Fruit fly (Drosophila melanogaster): ENCODE measurements around the gene ScsbetaG.

The ScsbetaG gene

dm6 chr3L:5554377-5554776 lies 9.1 kb downstream of the ScsbetaG start (continued):
- TF ChIP-seq chinmo (GFP tag; IDR thresholded peaks at IDR 0.05; ENCODE audit: partially characterized antibody) (peak; percentile 56; the same call in 1 of the 4 replicates), ara (GFP tag; IDR thresholded peaks at IDR 0.05) (peak; percentile 55; the same call in 1 of the 2 replicates), NfI (GFP tag; optimal IDR thresholded peaks at IDR 0.05) (peak; percentile 60), lilli (GFP tag; optimal IDR thresholded peaks at IDR 0.05) (peak; percentile 56), CG15073 (GFP tag; optimal IDR thresholded peaks at IDR 0.05) (no peak), otp (GFP tag; IDR thresholded peaks at IDR 0.05) (no peak), cg (GFP tag; optimal IDR thresholded peaks at IDR 0.05) (no peak), CG4820 (GFP tag; optimal IDR thresholded peaks at IDR 0.05) (peak; percentile 12), Gsc (GFP tag; IDR thresholded peaks at IDR 0.05) (no peak), emc (GFP tag; optimal IDR thresholded peaks at IDR 0.05) (no peak), eve (GFP tag; optimal IDR thresholded peaks at IDR 0.05) (no peak), CG7987 (GFP tag; optimal IDR thresholded peaks at IDR 0.05) (no peak), slou (GFP tag; optimal IDR thresholded peaks at IDR 0.05) (no peak), peb (GFP tag; IDR thresholded peaks at IDR 0.05) (no peak), Nf-YC (tag; optimal IDR thresholded peaks at IDR 0.05) (peak; percentile 24), CG7786 (GFP tag; optimal IDR thresholded peaks at IDR 0.05) (no peak), HmgD (GFP tag; optimal IDR thresholded peaks at IDR 0.05) (no peak), CG7556 (GFP tag; optimal IDR thresholded peaks at IDR 0.05) (peak; percentile 18), zfh1 (GFP tag; IDR thresholded peaks at IDR 0.05) (0 out of 3 replicates have a peak, but pooled peaks have one; percentile 62), ranshi (GFP tag; IDR thresholded peaks at IDR 0.05) (peak; percentile 62; the same call in 1 of the 2 replicates), Chrac-16 (GFP tag; optimal IDR thresholded peaks at IDR 0.05) (peak; percentile 46), CG9727 (GFP tag; optimal IDR thresholded peaks at IDR 0.05) (no peak), CG17612 (GFP tag; IDR thresholded peaks at IDR 0.05) (peak; percentile 24; the same call in 1 of the 2 replicates), CG6272 (GFP tag; IDR thresholded peaks at IDR 0.05) (no peak), PHDP (tag; optimal IDR thresholded peaks at IDR 0.05) (peak; percentile 57), CG1233 (GFP tag; optimal IDR thresholded peaks at IDR 0.05) (no peak), Fer2 (tag; optimal IDR thresholded peaks at IDR 0.05) (peak; percentile 22), amos (GFP tag; IDR thresholded peaks at IDR 0.05; ENCODE audit: partially characterized antibody) (no peak), CG15011 (GFP tag; optimal IDR thresholded peaks at IDR 0.05) (no peak), CG2129 (GFP tag; IDR thresholded peaks at IDR 0.05; ENCODE audit: partially characterized antibody) (no peak), mirr (GFP tag; optimal IDR thresholded peaks at IDR 0.05) (no peak), CG6683 (GFP tag; optimal IDR thresholded peaks at IDR 0.05) (no peak), CG2678 (tag; optimal IDR thresholded peaks at IDR 0.05) (peak; percentile 67), fd102C (GFP tag; optimal IDR thresholded peaks at IDR 0.05) (no peak), CG14050 (GFP tag; IDR thresholded peaks at IDR 0.05) (peak; percentile 31; the same call in 2 of the 3 replicates), Dll (GFP tag; IDR thresholded peaks at IDR 0.05; ENCODE audit: partially characterized antibody) (no peak), Oaz (GFP tag; IDR thresholded peaks at IDR 0.05) (no peak), CG5245 (GFP tag; optimal IDR thresholded peaks at IDR 0.05) (peak; percentile 24), Lpt (GFP tag; optimal IDR thresholded peaks at IDR 0.05) (no peak), HLH4C (GFP tag; IDR thresholded peaks at IDR 0.05; ENCODE audit: partially characterized antibody) (no peak), Blimp-1 (GFP tag; optimal IDR thresholded peaks at IDR 0.05) (peak; percentile 57), CG4424 (GFP tag; optimal IDR thresholded peaks at IDR 0.05) (peak; percentile 37), BEAF-32 (GFP tag; optimal IDR thresholded peaks at IDR 0.05) (no peak), CG6791 (GFP tag; IDR thresholded peaks at IDR 0.05; ENCODE audit: partially characterized antibody) (no peak), rib (GFP tag; IDR thresholded peaks at IDR 0.05) (no peak), tin (GFP tag; optimal IDR thresholded peaks at IDR 0.05) (peak; percentile 35), cad (GFP tag; optimal IDR thresholded peaks at IDR 0.05) (no peak), CG2712 (tag; optimal IDR thresholded peaks at IDR 0.05) (peak; percentile 55), CG14441 (GFP tag; IDR thresholded peaks at IDR 0.05) (peak; percentile 69), bcd (GFP tag; optimal IDR thresholded peaks at IDR 0.05) (peak; percentile 14), MESR4 (GFP tag; optimal IDR thresholded peaks at IDR 0.05) (no peak)

Data from whole organism, embryonic.